Fruit fly (Drosophila melanogaster) whole organism, embryonic: ENCODE results near the gene CG14820.

Source experiments
- Ada2b ChIP-seq: fragments of 200-800 bp; sonication (Bioruptor generic); IDR thresholded peaks from 2 replicates; pipeline ENCODE4 v1.3.6; 2022; ENCODE audit warnings: missing biosample characterization, missing genetic modification characterization
- Atf6 ChIP-seq: fragments of 200-800 bp; sonication (Bioruptor generic); IDR thresholded peaks from 2 replicates; pipeline ENCODE4 v1.3.6; 2022; ENCODE audit warnings: missing biosample characterization, missing genetic modification characterization
- B-H2 ChIP-seq: fragments of 200-800 bp; sonication (Bioruptor generic); optimal IDR thresholded peaks from 2 replicates; lab custom pipeline; 2018; ENCODE audit warnings: missing biosample characterization, mild to moderate bottlenecking, missing genetic modification characterization
- BEAF-32 ChIP-seq: fragments of 200-800 bp; sonication (Bioruptor generic); optimal IDR thresholded peaks from 3 replicates; lab custom pipeline; 2017; ENCODE audit warnings: missing biosample characterization, missing genetic modification characterization, mild to moderate bottlenecking, moderate library complexity, missing genetic modification reagents
- CG10462 ChIP-seq: fragments of 200-800 bp; sonication (Bioruptor generic); optimal IDR thresholded peaks from 2 replicates; lab custom pipeline; 2016; ENCODE audit warnings: missing biosample characterization, missing genetic modification characterization
- CG13287 ChIP-seq: fragments of 200-800 bp; sonication (Bioruptor generic); IDR thresholded peaks from 2 replicates; pipeline ENCODE4 v1.3.6; 2022; ENCODE audit warnings: missing biosample characterization, missing genetic modification characterization; ENCODE audit not compliant: partially characterized antibody
- CG13424 ChIP-seq: fragments of 200-800 bp; sonication (Bioruptor generic); optimal IDR thresholded peaks from 2 replicates; lab custom pipeline; 2019; ENCODE audit warnings: missing biosample characterization, mild to moderate bottlenecking, missing genetic modification characterization, moderate library complexity
- CG14014 ChIP-seq: fragments of 200-800 bp; sonication (Bioruptor generic); IDR thresholded peaks from 2 replicates; pipeline ENCODE4 v1.3.6; 2022; ENCODE audit warnings: missing biosample characterization, missing genetic modification characterization
- CG14860 ChIP-seq: fragments of 200-800 bp; sonication (Bioruptor generic); IDR thresholded peaks from 3 replicates; pipeline ENCODE4 v1.3.6; 2022; ENCODE audit warnings: missing biosample characterization, missing genetic modification characterization; ENCODE audit not compliant: partially characterized antibody
- CG14965 ChIP-seq: fragments of 200-800 bp; sonication (Bioruptor generic); optimal IDR thresholded peaks from 2 replicates; lab custom pipeline; 2016; ENCODE audit warnings: missing biosample characterization, missing genetic modification characterization, borderline replicate concordance
- CG1647 ChIP-seq: fragments of 200-800 bp; sonication (Bioruptor generic); optimal IDR thresholded peaks from 3 replicates; lab custom pipeline; 2016; ENCODE audit warnings: missing biosample characterization, missing genetic modification characterization
- CG16813 ChIP-seq: fragments of 200-800 bp; sonication (Bioruptor generic); IDR thresholded peaks from 3 replicates; pipeline ENCODE4 v1.3.6; 2022; ENCODE audit warnings: missing biosample characterization, missing genetic modification characterization; ENCODE audit not compliant: partially characterized antibody
- CG17568 ChIP-seq: fragments of 200-800 bp; sonication (Bioruptor generic); optimal IDR thresholded peaks from 2 replicates; lab custom pipeline; 2018; ENCODE audit warnings: missing biosample characterization, mild to moderate bottlenecking, missing genetic modification characterization, moderate library complexity
- CG17829 ChIP-seq: fragments of 200-800 bp; optimal IDR thresholded peaks from 2 replicates; lab custom pipeline; 2019; ENCODE audit warnings: missing biosample characterization, mild to moderate bottlenecking, missing genetic modification characterization, moderate library complexity
- CG17912 ChIP-seq: fragments of 200-800 bp; sonication (Bioruptor generic); optimal IDR thresholded peaks from 2 replicates; lab custom pipeline; 2018; ENCODE audit warnings: missing biosample characterization, mild to moderate bottlenecking, missing genetic modification characterization
- CG2116 ChIP-seq: fragments of 200-800 bp; sonication (Bioruptor generic); optimal IDR thresholded peaks from 3 replicates; lab custom pipeline; 2018; ENCODE audit warnings: missing biosample characterization, mild to moderate bottlenecking, missing genetic modification characterization
- CG2678 ChIP-seq: fragments of 200-800 bp; sonication (Bioruptor generic); optimal IDR thresholded peaks from 3 replicates; lab custom pipeline; 2019; ENCODE audit warnings: missing biosample characterization, mild to moderate bottlenecking, missing genetic modification characterization, moderate library complexity
- CG3065 ChIP-seq: fragments of 200-800 bp; sonication (Bioruptor generic); optimal IDR thresholded peaks from 2 replicates; lab custom pipeline; 2016; ENCODE audit warnings: missing biosample characterization, missing genetic modification characterization
- CG31441 ChIP-seq: fragments of 200-800 bp; sonication (Bioruptor generic); IDR thresholded peaks from 2 replicates; pipeline ENCODE4 v1.3.6; 2022; ENCODE audit warnings: missing biosample characterization, missing genetic modification characterization
- CG34224 ChIP-seq: fragments of 200-800 bp; sonication (Bioruptor generic); IDR thresholded peaks from 3 replicates; pipeline ENCODE4 v1.3.6; 2022; ENCODE audit warnings: missing biosample characterization, missing genetic modification characterization; ENCODE audit not compliant: partially characterized antibody
- CG34422 ChIP-seq: fragments of 200-800 bp; sonication (Bioruptor generic); IDR thresholded peaks from 3 replicates; pipeline ENCODE4 v1.3.6; 2022; ENCODE audit warnings: missing biosample characterization, missing genetic modification characterization
- CG4617 ChIP-seq: fragments of 200-800 bp; sonication (Bioruptor generic); optimal IDR thresholded peaks from 3 replicates; lab custom pipeline; 2016; ENCODE audit warnings: missing biosample characterization, missing genetic modification characterization, borderline replicate concordance
- CG5245 ChIP-seq: fragments of 200-800 bp; sonication (Bioruptor generic); optimal IDR thresholded peaks from 3 replicates; lab custom pipeline; 2016; ENCODE audit warnings: missing biosample characterization, missing genetic modification characterization
- CG8924 ChIP-seq: fragments of 200-800 bp; optimal IDR thresholded peaks from 3 replicates; lab custom pipeline; 2019; ENCODE audit warnings: missing biosample characterization, mild to moderate bottlenecking, missing genetic modification characterization, moderate library complexity
- CoRest ChIP-seq: fragments of 200-800 bp; sonication (Bioruptor generic); optimal IDR thresholded peaks from 3 replicates; lab custom pipeline; 2018; ENCODE audit warnings: missing biosample characterization, mild to moderate bottlenecking, missing genetic modification characterization, moderate library complexity
- Dref ChIP-seq: fragments of 200-800 bp; sonication (Bioruptor generic); IDR thresholded peaks from 2 replicates; pipeline ENCODE4 v1.3.6; 2022; ENCODE audit warnings: missing biosample characterization, missing genetic modification characterization
- Elba2 ChIP-seq: fragments of 200-800 bp; sonication (Bioruptor generic); optimal IDR thresholded peaks from 3 replicates; lab custom pipeline; 2016; ENCODE audit warnings: missing biosample characterization, missing genetic modification characterization
- Ets97D ChIP-seq: fragments of 200-800 bp; sonication (Bioruptor generic); optimal IDR thresholded peaks from 3 replicates; lab custom pipeline; 2016; ENCODE audit warnings: missing biosample characterization, missing genetic modification characterization
- HHEX ChIP-seq: fragments of 200-800 bp; sonication (Bioruptor generic); optimal IDR thresholded peaks from 3 replicates; lab custom pipeline; 2017; ENCODE audit warnings: missing biosample characterization, mild to moderate bottlenecking, missing genetic modification characterization, missing genetic modification reagents
- Hmr ChIP-seq: fragments of 200-800 bp; sonication (Bioruptor generic); optimal IDR thresholded peaks from 3 replicates; lab custom pipeline; 2017; ENCODE audit warnings: mild to moderate bottlenecking, missing biosample characterization, missing genetic modification reagents, missing genetic modification characterization
- Med ChIP-seq: fragments of 200-800 bp; sonication (Bioruptor generic); peaks from one replicate; lab custom pipeline; 2016; ENCODE audit warnings: missing biosample characterization, missing genetic modification characterization, mild to moderate bottlenecking, inconsistent platforms, moderate library complexity
- Nf-YC ChIP-seq: fragments of 200-800 bp; optimal IDR thresholded peaks from 3 replicates; lab custom pipeline; 2019; ENCODE audit warnings: missing biosample characterization, mild to moderate bottlenecking, missing genetic modification characterization, moderate library complexity
- Pdp1 ChIP-seq, 2 experiments: fragments of 200-800 bp; sonication (Bioruptor generic); optimal IDR thresholded peaks; 3 replicates each; lab custom pipeline; 2016; ENCODE audit warnings: missing biosample characterization in 2 of 2, missing genetic modification characterization in 2 of 2, mild to moderate bottlenecking in 1 of 2, moderate library complexity in 1 of 2
- Sry-β ChIP-seq: fragments of 200-800 bp; sonication (Bioruptor generic); optimal IDR thresholded peaks from 2 replicates; lab custom pipeline; 2018; ENCODE audit warnings: missing biosample characterization, mild to moderate bottlenecking, missing genetic modification characterization, moderate library complexity
- chinmo ChIP-seq: fragments of 200-800 bp; sonication (Bioruptor generic); IDR thresholded peaks from 4 replicates; pipeline ENCODE4 v1.3.6; 2022; ENCODE audit warnings: missing biosample characterization, missing genetic modification characterization; ENCODE audit not compliant: partially characterized antibody
- dan ChIP-seq: fragments of 200-800 bp; sonication (Bioruptor generic); IDR thresholded peaks from 2 replicates; pipeline ENCODE4 v1.3.6; 2022; ENCODE audit warnings: missing biosample characterization, missing genetic modification characterization
- dmrt99B ChIP-seq: fragments of 200-800 bp; sonication (Bioruptor generic); optimal IDR thresholded peaks from 2 replicates; lab custom pipeline; 2018; ENCODE audit warnings: missing biosample characterization, mild to moderate bottlenecking, missing genetic modification characterization, moderate library complexity
- dpn ChIP-seq, 2 experiments: fragments of 200-800 bp; sonication (Bioruptor generic); optimal IDR thresholded peaks; 3 replicates each; lab custom pipeline; 2016; ENCODE audit warnings: missing biosample characterization in 2 of 2, missing genetic modification characterization in 2 of 2
- gfzf ChIP-seq: fragments of 200-800 bp; sonication (Bioruptor generic); optimal IDR thresholded peaks from 2 replicates; lab custom pipeline; 2016; ENCODE audit warnings: missing biosample characterization, mild to moderate bottlenecking, missing genetic modification characterization, moderate library complexity
- lilli ChIP-seq: fragments of 200-800 bp; sonication (Bioruptor generic); optimal IDR thresholded peaks from 3 replicates; lab custom pipeline; 2016; ENCODE audit warnings: missing biosample characterization, missing genetic modification characterization
- nmo ChIP-seq: fragments of 200-800 bp; sonication (Bioruptor generic); optimal IDR thresholded peaks from 2 replicates; lab custom pipeline; 2018; ENCODE audit warnings: missing biosample characterization, mild to moderate bottlenecking, missing genetic modification characterization, moderate library complexity
- pum ChIP-seq: fragments of 200-800 bp; sonication (Bioruptor generic); optimal IDR thresholded peaks from 2 replicates; lab custom pipeline; 2016; ENCODE audit warnings: missing biosample characterization, missing genetic modification characterization
- sens ChIP-seq: fragments of 200-800 bp; sonication (Bioruptor generic); peaks from one replicate; lab custom pipeline; 2016; ENCODE audit warnings: missing biosample characterization, missing genetic modification characterization
- stwl ChIP-seq: fragments of 200-800 bp; sonication (Bioruptor generic); optimal IDR thresholded peaks from 3 replicates; lab custom pipeline; 2018; ENCODE audit warnings: missing biosample characterization, mild to moderate bottlenecking, missing genetic modification characterization, moderate library complexity
- trem ChIP-seq: fragments of 200-800 bp; optimal IDR thresholded peaks from 3 replicates; lab custom pipeline; 2019; ENCODE audit warnings: missing biosample characterization, mild to moderate bottlenecking, missing genetic modification characterization, moderate library complexity

The CG14820 gene

DNA sequence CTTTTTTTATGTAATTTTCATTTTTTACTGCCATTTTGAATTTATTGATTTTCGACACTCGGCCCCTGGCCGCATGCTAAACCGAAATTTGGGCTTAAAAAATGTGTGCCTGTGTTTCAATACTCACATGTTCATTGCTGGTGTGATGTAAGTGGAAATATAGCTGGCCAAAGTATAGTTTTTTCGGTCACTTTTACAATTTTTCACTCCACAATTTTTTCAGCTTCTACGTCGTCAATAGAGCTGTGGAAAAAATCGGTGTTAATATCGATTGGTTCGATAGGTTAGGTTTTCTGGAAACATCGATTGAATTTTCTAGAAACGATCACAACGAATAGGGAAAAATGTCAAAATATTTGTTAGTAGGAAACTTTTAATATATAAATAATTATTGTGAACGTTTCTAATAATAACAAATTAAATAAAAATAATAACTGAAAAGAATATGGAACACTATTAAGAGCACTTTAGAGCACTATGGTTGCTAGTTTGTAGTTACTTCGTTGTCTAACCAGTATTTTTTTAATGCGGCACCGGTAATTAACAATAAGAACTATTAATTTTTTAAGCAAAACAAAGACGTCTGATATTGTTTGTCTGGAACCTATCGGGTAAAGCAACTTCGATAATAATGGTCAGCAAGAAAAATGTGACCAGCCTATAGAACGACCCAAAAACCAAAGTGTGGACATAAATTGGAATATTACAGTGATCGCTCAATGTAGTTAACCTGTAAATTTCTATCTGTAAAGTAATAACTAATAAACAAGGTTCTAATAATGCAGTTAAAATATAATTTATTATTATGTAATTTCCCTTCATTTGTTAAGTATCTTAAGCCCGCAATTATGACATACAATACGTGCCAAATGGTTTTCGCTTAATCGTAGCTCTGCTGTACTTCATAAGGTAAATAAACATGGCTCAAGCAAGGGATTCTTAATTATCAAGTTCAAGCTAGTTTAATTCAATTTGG is 22.8 kb downstream of the CG14820 start, which contains the start of the genes CG10077 and CG9948 (continued):
- TF ChIP-seq CG2116 (GFP tag; lab: Kevin White, UChicago) (peak; percentile 78), CG2678 (peak; percentile 93), Hmr (GFP tag; lab: Kevin White, UChicago) (peak; percentile 85), pum (GFP tag; lab: Kevin White, UChicago) (peak; percentile 66), Sry-β (GFP tag; lab: Kevin White, UChicago) (peak; percentile 3), CG16813 (GFP tag; lab: Robert Waterston, UW) (peak; percentile 82), Ada2b (GFP tag; lab: Robert Waterston, UW) (peak; percentile 94), CG17829 (peak; percentile 90), dan (no peak; the same call in 1 of the 2 replicates), CG17568 (GFP tag; lab: Kevin White, UChicago) (peak; percentile 83), chinmo (GFP tag; lab: Robert Waterston, UW) (peak; percentile 79; the same call in 1 of the 4 replicates), CG1647 (GFP tag; lab: Kevin White, UChicago) (peak; percentile 39), dpn (GFP tag; optimal IDR thresholded peaks at IDR 0.05; lab: Kevin White, UChicago) (peak; percentile 58 to 90), CG5245 (GFP tag; lab: Kevin White, UChicago) (peak; percentile 81), CG14860 (GFP tag; lab: Robert Waterston, UW) (peak; percentile 82), CG17912 (peak; percentile 81), CG3065 (GFP tag; lab: Kevin White, UChicago) (peak; percentile 63)

- no peak for TF ChIP-seq Ets97D (GFP tag; lab: Kevin White, UChicago)
- peak; percentile 50 for TF ChIP-seq gfzf (GFP tag; lab: Kevin White, UChicago)
- TF ChIP-seq B-H2 (GFP tag; lab: Kevin White, UChicago), result no peak
- no peak for TF ChIP-seq Dref (GFP tag; lab: Robert Waterston, UW)
- peak; percentile 19 for TF ChIP-seq Nf-YC (tag; lab: Kevin White, UChicago)
- TF ChIP-seq CoRest (tag; lab: Kevin White, UChicago), result no peak
- peak in 1 of 2 experiments; percentile 79 for TF ChIP-seq Pdp1 (GFP tag; optimal IDR thresholded peaks at IDR 0.05; lab: Kevin White, UChicago)
- TF ChIP-seq CG31441, result 0 out of 2 replicates have a peak, but pooled peaks have one; percentile 21
- no peak for TF ChIP-seq CG13424 (tag; lab: Kevin White, UChicago)
- no peak for TF ChIP-seq dmrt99B
- TF ChIP-seq CG8924 (tag; lab: Kevin White, UChicago), result no peak
- no peak for TF ChIP-seq lilli
- peak; percentile 18; the same call in 1 of the 2 replicates for TF ChIP-seq CG13287 (GFP tag; lab: Robert Waterston, UW)
- TF ChIP-seq CG10462 (GFP tag; lab: Kevin White, UChicago), result no peak
- TF ChIP-seq CG34422 (GFP tag; lab: Robert Waterston, UW), result peak; percentile 13; the same call in 1 of the 3 replicates
- TF ChIP-seq trem (tag; lab: Kevin White, UChicago), result peak; percentile 98
- TF ChIP-seq Elba2 (GFP tag; lab: Kevin White, UChicago), result peak; percentile 42
- no peak for TF ChIP-seq CG14965 (GFP tag; lab: Kevin White, UChicago)
- TF ChIP-seq CG34224 (GFP tag; lab: Robert Waterston, UW), result 0 out of 3 replicates have a peak, but pooled peaks have one; percentile 19
- TF ChIP-seq nmo (GFP tag; lab: Kevin White, UChicago), result peak; percentile 1
- TF ChIP-seq Med, result peak; percentile 0
- TF ChIP-seq CG14014 (GFP tag; lab: Robert Waterston, UW), result no peak
- no peak for TF ChIP-seq Atf6
- no peak for TF ChIP-seq HHEX (GFP tag; lab: Kevin White, UChicago)
- TF ChIP-seq sens (GFP tag; lab: Kevin White, UChicago), result peak; percentile 57
- TF ChIP-seq BEAF-32 (GFP tag; lab: Kevin White, UChicago), result peak; percentile 1
- TF ChIP-seq stwl (tag; lab: Kevin White, UChicago), result peak; percentile 49
- TF ChIP-seq CG4617, result peak; percentile 27
These were observed 25.2 kb downstream of the CG14820 start, which contains the start of the genes Uqcc1 and Surf1 for dm6 chr3L:6957753-6958420. Gene Uqcc1, minus strand, starts transcription at chr3L:6958108. Gene Surf1, plus strand, starts transcription at chr3L:6958346.
